Fruit fly (Drosophila melanogaster): ENCODE measurements around the gene CG11583.
A peak's percentile ranks its signal among the peaks of the same experiment; 100 is the strongest.

The CG11583 gene

dm6 chr3L:4253611-4254300, 28.9 kb downstream of the CG11583 start (continued):
- TF ChIP-seq Atf-2 (GFP tag; optimal IDR thresholded peaks at IDR 0.05), result no peak
- no peak for TF ChIP-seq nom (GFP tag; optimal IDR thresholded peaks at IDR 0.05)
- peak; percentile 78 for TF ChIP-seq MESR4 (GFP tag; optimal IDR thresholded peaks at IDR 0.05)
- TF ChIP-seq Max (GFP tag; optimal IDR thresholded peaks at IDR 0.05), result no peak
- TF ChIP-seq CG8388 (GFP tag; optimal IDR thresholded peaks at IDR 0.05), result no peak
- TF ChIP-seq CG9797 (GFP tag; optimal IDR thresholded peaks at IDR 0.05), result no peak
- no peak; the same call in 2 of the 3 replicates for TF ChIP-seq Opbp (GFP tag; IDR thresholded peaks at IDR 0.05; ENCODE audit: partially characterized antibody)
- TF ChIP-seq Hr78 (GFP tag; optimal IDR thresholded peaks at IDR 0.05), result peak in 1 of 2 experiments; percentile 54
- no peak for TF ChIP-seq CG3995 (GFP tag; optimal IDR thresholded peaks at IDR 0.05)
- no peak for TF ChIP-seq amos (GFP tag; IDR thresholded peaks at IDR 0.05; ENCODE audit: partially characterized antibody)
- no peak for TF ChIP-seq tup (GFP tag; optimal IDR thresholded peaks at IDR 0.05)
- no peak for TF ChIP-seq CG15011 (GFP tag; optimal IDR thresholded peaks at IDR 0.05)
- no peak for TF ChIP-seq croc (GFP tag; conservative IDR thresholded peaks at IDR 0.05)
- TF ChIP-seq CG3726 (GFP tag; IDR thresholded peaks at IDR 0.05), result no peak
- TF ChIP-seq CG2889 (GFP tag; IDR thresholded peaks at IDR 0.05), result no peak
- TF ChIP-seq Usf (GFP tag; optimal IDR thresholded peaks at IDR 0.05), result no peak
- no peak for TF ChIP-seq esg (GFP tag; conservative IDR thresholded peaks at IDR 0.05)
- TF ChIP-seq Fer1 (GFP tag; optimal IDR thresholded peaks at IDR 0.05), result no peak
- TF ChIP-seq nau (GFP tag; optimal IDR thresholded peaks at IDR 0.05), result no peak
- TF ChIP-seq sens (GFP tag), result peak; percentile 48
- no peak for TF ChIP-seq CG1792 (GFP tag; optimal IDR thresholded peaks at IDR 0.05)
- no peak for TF ChIP-seq Nf-YA (GFP tag; IDR thresholded peaks at IDR 0.05)
- no peak for TF ChIP-seq stc (GFP tag; IDR thresholded peaks at IDR 0.05)
- TF ChIP-seq CG7928 (GFP tag; optimal IDR thresholded peaks at IDR 0.05), result no peak
- TF ChIP-seq CG32772 (GFP tag; IDR thresholded peaks at IDR 0.05), result no peak
- no peak for TF ChIP-seq Stat92E (GFP tag; optimal IDR thresholded peaks at IDR 0.05)
- no peak for TF ChIP-seq jing (GFP tag; optimal IDR thresholded peaks at IDR 0.05)
- no peak for TF ChIP-seq ssp (GFP tag; IDR thresholded peaks at IDR 0.05)
- no peak for TF ChIP-seq Sry-β (GFP tag; optimal IDR thresholded peaks at IDR 0.05)
- TF ChIP-seq CG7271 (tag; optimal IDR thresholded peaks at IDR 0.05), result no peak
- no peak for TF ChIP-seq Vsx1 (GFP tag; optimal IDR thresholded peaks at IDR 0.05)
- TF ChIP-seq phol (tag; optimal IDR thresholded peaks at IDR 0.05), result no peak
- peak in 1 of 2 experiments; percentile 13 for TF ChIP-seq Trl (optimal IDR thresholded peaks at IDR 0.05)
- TF ChIP-seq Trl (GFP tag; optimal IDR thresholded peaks at IDR 0.05), result no peak
- no peak for TF ChIP-seq ash1 (GFP tag; optimal IDR thresholded peaks at IDR 0.05)
- TF ChIP-seq sug (tag; optimal IDR thresholded peaks at IDR 0.05), result no peak
- TF ChIP-seq CG17829 (tag; optimal IDR thresholded peaks at IDR 0.05), result no peak
- TF ChIP-seq zen (tag; optimal IDR thresholded peaks at IDR 0.05), result no peak
- TF ChIP-seq yki (optimal IDR thresholded peaks at IDR 0.05), result no peak
- TF ChIP-seq Gsc (GFP tag; IDR thresholded peaks at IDR 0.05), result no peak
- no peak for TF ChIP-seq Rx (GFP tag; IDR thresholded peaks at IDR 0.05)
- TF ChIP-seq YL-1 (GFP tag; optimal IDR thresholded peaks at IDR 0.05), result peak; percentile 30
- no peak for TF ChIP-seq CG12942 (GFP tag; optimal IDR thresholded peaks at IDR 0.05)
- no peak for TF ChIP-seq pho (GFP tag; optimal IDR thresholded peaks at IDR 0.05)
- 0 out of 2 replicates have a peak, but pooled peaks have one; percentile 17 for TF ChIP-seq ttk (GFP tag; IDR thresholded peaks at IDR 0.05)
- no peak for TF ChIP-seq CG9876 (GFP tag; optimal IDR thresholded peaks at IDR 0.05)
- TF ChIP-seq CG16863 (GFP tag; optimal IDR thresholded peaks at IDR 0.05), result no peak
- TF ChIP-seq Hmr (GFP tag; optimal IDR thresholded peaks at IDR 0.05), result no peak
- TF ChIP-seq Fer2 (tag; optimal IDR thresholded peaks at IDR 0.05), result no peak
- TF ChIP-seq CG43689 (GFP tag; IDR thresholded peaks at IDR 0.05), result no peak
- TF ChIP-seq CG18764 (GFP tag; optimal IDR thresholded peaks at IDR 0.05), result no peak
